Fruit fly (Drosophila melanogaster) whole organism, larva: ENCODE results near the gene CG13295.

ENCODE experiments used
- noc ChIP-seq: fragments of 200-800 bp; sonication (Bioruptor generic); optimal IDR thresholded peaks from 3 replicates; lab custom pipeline; 2019; ENCODE audit warnings: missing biosample characterization, mild to moderate bottlenecking, missing genetic modification characterization, moderate library complexity

The CG13295 gene

dm6 chr3L:6034916-6035315 is 40.1 kb downstream of the CG13295 start, which contains the start of gene yip7:
yip7 (plus strand) TSS chr3L:6035216.
- no peak for TF ChIP-seq noc (tag; lab: Kevin White, UChicago)

dm6 chr3L:6034511-6034910 is 40.5 kb downstream of the CG13295 start, which contains the start of gene CG10477:
CG10477 (minus strand) TSS chr3L:6034611.
- TF ChIP-seq noc (tag; lab: Kevin White, UChicago): no peak

- TF ChIP-seq noc (tag; lab: Kevin White, UChicago): no peak
These were observed 42.0 kb downstream of the CG13295 start for dm6 chr3L:6033008-6033407.
